Fruit fly (Drosophila melanogaster) whole organism, embryonic: ENCODE data around the gene CG2224.

Source experiments
- ATbp ChIP-seq: fragments of 200-800 bp; sonication (Bioruptor generic); optimal IDR thresholded peaks from 2 replicates; lab custom pipeline; 2017; ENCODE audit warnings: missing biosample characterization, mild to moderate bottlenecking, missing genetic modification characterization, missing genetic modification reagents
- B-H1 ChIP-seq: fragments of 200-800 bp; sonication (Bioruptor generic); IDR thresholded peaks from 3 replicates; pipeline ENCODE4 v1.3.6; 2022; ENCODE audit warnings: missing biosample characterization, missing genetic modification characterization
- CG10267 ChIP-seq: fragments of 200-800 bp; sonication (Bioruptor generic); optimal IDR thresholded peaks from 2 replicates; lab custom pipeline; 2018; ENCODE audit warnings: missing biosample characterization, mild to moderate bottlenecking, missing genetic modification characterization, moderate library complexity
- CG10462 ChIP-seq: fragments of 200-800 bp; sonication (Bioruptor generic); optimal IDR thresholded peaks from 2 replicates; lab custom pipeline; 2016; ENCODE audit warnings: missing biosample characterization, missing genetic modification characterization
- CG12769 ChIP-seq: fragments of 200-800 bp; sonication (Bioruptor generic); optimal IDR thresholded peaks from 2 replicates; lab custom pipeline; 2019; ENCODE audit warnings: missing biosample characterization, mild to moderate bottlenecking, missing genetic modification characterization, moderate library complexity
- CG14667 ChIP-seq: fragments of 200-800 bp; sonication (Bioruptor generic); IDR thresholded peaks from 2 replicates; pipeline ENCODE4 v1.3.6; 2022; ENCODE audit warnings: missing biosample characterization, missing genetic modification characterization
- CG15011 ChIP-seq: fragments of 200-800 bp; sonication (Bioruptor generic); optimal IDR thresholded peaks from 3 replicates; lab custom pipeline; 2018; ENCODE audit warnings: missing biosample characterization, mild to moderate bottlenecking, missing genetic modification characterization
- CG15479 ChIP-seq: fragments of 200-800 bp; sonication (Bioruptor generic); optimal IDR thresholded peaks from 3 replicates; lab custom pipeline; 2019; ENCODE audit warnings: missing biosample characterization, mild to moderate bottlenecking, missing genetic modification characterization, moderate library complexity
- CG17361 ChIP-seq: fragments of 200-800 bp; sonication (Bioruptor generic); IDR thresholded peaks from 3 replicates; pipeline ENCODE4 v1.3.6; 2022; ENCODE audit warnings: missing biosample characterization, missing genetic modification characterization
- CG2120 ChIP-seq: fragments of 200-800 bp; sonication (Bioruptor generic); optimal IDR thresholded peaks from 3 replicates; lab custom pipeline; 2016; ENCODE audit warnings: missing biosample characterization, missing genetic modification characterization
- CG30431 ChIP-seq: fragments of 200-800 bp; sonication (Bioruptor generic); optimal IDR thresholded peaks from 2 replicates; lab custom pipeline; 2017; ENCODE audit warnings: missing biosample characterization, missing genetic modification characterization
- CG31441 ChIP-seq: fragments of 200-800 bp; sonication (Bioruptor generic); IDR thresholded peaks from 2 replicates; pipeline ENCODE4 v1.3.6; 2022; ENCODE audit warnings: missing biosample characterization, missing genetic modification characterization
- CG7839 ChIP-seq: fragments of 200-800 bp; sonication (Bioruptor generic); optimal IDR thresholded peaks from 3 replicates; lab custom pipeline; 2018; ENCODE audit warnings: missing biosample characterization, mild to moderate bottlenecking, missing genetic modification characterization, moderate library complexity
- CG8290 ChIP-seq, 3 experiments: fragments of 200-800 bp; sonication (Bioruptor generic); optimal IDR thresholded peaks; 2 replicates each; lab custom pipeline; 2016 to 2019; ENCODE audit warnings: missing biosample characterization in 3 of 3, missing genetic modification characterization in 3 of 3, mild to moderate bottlenecking in 2 of 3, moderate library complexity in 1 of 3
- CG8388 ChIP-seq: fragments of 200-800 bp; sonication (Bioruptor generic); optimal IDR thresholded peaks from 2 replicates; lab custom pipeline; 2019; ENCODE audit warnings: missing biosample characterization, mild to moderate bottlenecking, missing genetic modification characterization, moderate library complexity
- CoRest ChIP-seq: fragments of 200-800 bp; sonication (Bioruptor generic); optimal IDR thresholded peaks from 3 replicates; lab custom pipeline; 2018; ENCODE audit warnings: missing biosample characterization, mild to moderate bottlenecking, missing genetic modification characterization, moderate library complexity
- Drgx ChIP-seq: fragments of 200-800 bp; sonication (Bioruptor generic); IDR thresholded peaks from 2 replicates; pipeline ENCODE4 v1.3.6; 2022; ENCODE audit warnings: missing biosample characterization, missing genetic modification characterization
- E2f1 ChIP-seq: fragments of 200-800 bp; sonication (Bioruptor generic); IDR thresholded peaks from 2 replicates; pipeline ENCODE4 v1.3.6; 2022; ENCODE audit warnings: missing biosample characterization, missing genetic modification characterization
- Fer1 ChIP-seq: fragments of 200-800 bp; sonication (Bioruptor generic); optimal IDR thresholded peaks from 2 replicates; lab custom pipeline; 2017; ENCODE audit warnings: missing biosample characterization, mild to moderate bottlenecking, missing genetic modification characterization
- HLH3B ChIP-seq: fragments of 200-800 bp; sonication (Bioruptor generic); IDR thresholded peaks from 2 replicates; pipeline ENCODE4 v1.3.6; 2022; ENCODE audit warnings: missing biosample characterization, missing genetic modification characterization
- Hmr ChIP-seq: fragments of 200-800 bp; sonication (Bioruptor generic); optimal IDR thresholded peaks from 3 replicates; lab custom pipeline; 2017; ENCODE audit warnings: mild to moderate bottlenecking, missing biosample characterization, missing genetic modification reagents, missing genetic modification characterization
- NK7.1 ChIP-seq: fragments of 200-800 bp; sonication (Bioruptor generic); optimal IDR thresholded peaks from 3 replicates; lab custom pipeline; 2016; ENCODE audit warnings: missing biosample characterization, missing genetic modification characterization
- Poxn ChIP-seq: fragments of 200-800 bp; sonication (Bioruptor generic); IDR thresholded peaks from 2 replicates; pipeline ENCODE4 v1.3.6; 2022; ENCODE audit warnings: missing biosample characterization, missing genetic modification characterization
- Rfx ChIP-seq: fragments of 200-800 bp; sonication (Bioruptor generic); IDR thresholded peaks from 2 replicates; pipeline ENCODE4 v1.3.6; 2022; ENCODE audit warnings: missing biosample characterization, missing genetic modification characterization
- Sox102F ChIP-seq: fragments of 200-800 bp; sonication (Bioruptor generic); optimal IDR thresholded peaks from 2 replicates; lab custom pipeline; 2018; ENCODE audit warnings: missing biosample characterization, mild to moderate bottlenecking, missing genetic modification characterization, moderate library complexity
- Spps ChIP-seq: fragments of 200-800 bp; sonication (Bioruptor generic); optimal IDR thresholded peaks from 2 replicates; lab custom pipeline; 2018; ENCODE audit warnings: missing biosample characterization, mild to moderate bottlenecking, missing genetic modification characterization
- Xbp1 ChIP-seq: fragments of 200-800 bp; sonication (Bioruptor generic); optimal IDR thresholded peaks from 3 replicates; lab custom pipeline; 2016; ENCODE audit warnings: missing biosample characterization, mild to moderate bottlenecking, missing genetic modification characterization
- Xrp1 ChIP-seq: fragments of 200-800 bp; sonication (Bioruptor generic); IDR thresholded peaks from 2 replicates; pipeline ENCODE4 v1.3.6; 2022; ENCODE audit warnings: missing biosample characterization, missing genetic modification characterization
- ash1 ChIP-seq: fragments of 200-800 bp; sonication (Bioruptor generic); optimal IDR thresholded peaks from 2 replicates; lab custom pipeline; 2018; ENCODE audit warnings: missing biosample characterization, mild to moderate bottlenecking, missing genetic modification characterization
- bsh ChIP-seq, 2 experiments: fragments of 200-800 bp; sonication (Bioruptor generic); optimal IDR thresholded peaks; 2 replicates each; lab custom pipeline; 2017 to 2018; ENCODE audit warnings: mild to moderate bottlenecking in 2 of 2, missing biosample characterization in 2 of 2, missing genetic modification characterization in 2 of 2, moderate library complexity in 1 of 2
- cg ChIP-seq: fragments of 200-800 bp; sonication (Bioruptor generic); optimal IDR thresholded peaks from 3 replicates; lab custom pipeline; 2019; ENCODE audit warnings: missing biosample characterization, mild to moderate bottlenecking, missing genetic modification characterization, moderate library complexity
- hkb ChIP-seq, 2 experiments: fragments of 200-800 bp in 1 of 2; fragments of >200 bp in 1 of 2; sonication (Bioruptor generic) in 1 of 2; IDR thresholded peaks in 1 of 2; optimal IDR thresholded peaks in 1 of 2; 2 replicates each; pipeline versions ENCODE4 v1.3.6 to Lab custom; 2017 to 2022; ENCODE audit warnings: missing biosample characterization in 1 of 2, missing genetic modification characterization in 1 of 2
- jing ChIP-seq: fragments of 200-800 bp; sonication (Bioruptor generic); optimal IDR thresholded peaks from 2 replicates; lab custom pipeline; 2018; ENCODE audit warnings: missing biosample characterization, mild to moderate bottlenecking, missing genetic modification characterization
- lola ChIP-seq, 3 experiments: fragments of >200 bp in 2 of 3; fragments of 200-800 bp in 1 of 3; sonication (Bioruptor generic) in 1 of 3; optimal IDR thresholded peaks; 2 replicates each; lab custom pipeline; 2017 to 2019; ENCODE audit warnings: missing biosample characterization in 3 of 3, missing genetic modification characterization in 3 of 3, mild to moderate bottlenecking in 1 of 3, moderate library complexity in 1 of 3
- nmo ChIP-seq: fragments of 200-800 bp; sonication (Bioruptor generic); optimal IDR thresholded peaks from 2 replicates; lab custom pipeline; 2018; ENCODE audit warnings: missing biosample characterization, mild to moderate bottlenecking, missing genetic modification characterization, moderate library complexity
- nom ChIP-seq: fragments of 200-800 bp; sonication (Bioruptor generic); optimal IDR thresholded peaks from 2 replicates; lab custom pipeline; 2017; ENCODE audit warnings: missing biosample characterization, missing genetic modification characterization, mild to moderate bottlenecking, moderate library complexity, missing genetic modification reagents
- otp ChIP-seq: fragments of 200-800 bp; sonication (Bioruptor generic); IDR thresholded peaks from 3 replicates; pipeline ENCODE4, ENCODE4 v1.3.6; 2022; ENCODE audit warnings: missing biosample characterization, missing genetic modification characterization
- sob ChIP-seq: fragments of 200-800 bp; sonication (Bioruptor generic); IDR thresholded peaks from 2 replicates; pipeline ENCODE4 v1.3.6; 2022; ENCODE audit warnings: missing biosample characterization, missing genetic modification characterization
- unpg ChIP-seq: fragments of 200-800 bp; sonication (Bioruptor generic); optimal IDR thresholded peaks from 3 replicates; lab custom pipeline; 2018; ENCODE audit warnings: missing biosample characterization, mild to moderate bottlenecking, missing genetic modification characterization, moderate library complexity

Gene CG2224

dm6 chr3R:30461608-30462243, 2.6 kb upstream of the CG2224 start (continued):
- TF ChIP-seq Rfx: peak; percentile 46; the same call in 1 of the 2 replicates
- no peak for TF ChIP-seq CG12769 (tag; lab: Kevin White, UChicago)
- peak; percentile 17 for TF ChIP-seq CG8388 (GFP tag; lab: Kevin White, UChicago)
- no peak for TF ChIP-seq ATbp (GFP tag; lab: Kevin White, UChicago)
- peak; percentile 31 for TF ChIP-seq nmo (GFP tag; lab: Kevin White, UChicago)
- peak; percentile 21 for TF ChIP-seq CG15479 (GFP tag; lab: Kevin White, UChicago)
- peak; percentile 4 for TF ChIP-seq Hmr (GFP tag; lab: Kevin White, UChicago)
- TF ChIP-seq cg (GFP tag; lab: Kevin White, UChicago): no peak
- TF ChIP-seq Poxn: no peak
- no peak for TF ChIP-seq jing (GFP tag; lab: Kevin White, UChicago)
- no peak for TF ChIP-seq CG10462 (GFP tag; lab: Kevin White, UChicago)
- TF ChIP-seq NK7.1 (GFP tag; lab: Kevin White, UChicago): no peak
- TF ChIP-seq CG17361 (GFP tag; lab: Robert Waterston, UW): no peak
- no peak for TF ChIP-seq CG14667 (GFP tag; lab: Robert Waterston, UW)
- TF ChIP-seq CG10267 (tag; lab: Kevin White, UChicago): peak; percentile 30
- TF ChIP-seq Fer1 (GFP tag; lab: Kevin White, UChicago): peak; percentile 35
- peak; percentile 15; the same call in 1 of the 3 replicates for TF ChIP-seq B-H1
- peak; percentile 56 for TF ChIP-seq CG31441 (GFP tag; lab: Robert Waterston, UW)
- TF ChIP-seq sob (GFP tag; lab: Robert Waterston, UW): no peak
- TF ChIP-seq CG8290 (GFP tag; optimal IDR thresholded peaks at IDR 0.05; lab: Kevin White, UChicago): no peak
- TF ChIP-seq CG8290 (tag; optimal IDR thresholded peaks at IDR 0.05; lab: Kevin White, UChicago): no peak
- peak; percentile 51; the same call in 1 of the 2 replicates for TF ChIP-seq Drgx (GFP tag; lab: Robert Waterston, UW)
- no peak for TF ChIP-seq ash1 (GFP tag; lab: Kevin White, UChicago)
- peak; percentile 39; the same call in 1 of the 2 replicates for TF ChIP-seq Xrp1
- TF ChIP-seq Xbp1 (GFP tag; lab: Kevin White, UChicago): peak; percentile 19
- peak; percentile 41 for TF ChIP-seq Sox102F (GFP tag; lab: Kevin White, UChicago)
- peak; percentile 1 for TF ChIP-seq CG15011
- peak; percentile 9 for TF ChIP-seq Spps
- 0 out of 3 replicates have a peak, but pooled peaks have one; percentile 34 for TF ChIP-seq otp (GFP tag; lab: Robert Waterston, UW)
- peak in 1 of 2 experiments; percentile 20 for TF ChIP-seq bsh (GFP tag; optimal IDR thresholded peaks at IDR 0.05; lab: Kevin White, UChicago)
- no peak for TF ChIP-seq hkb (optimal IDR thresholded peaks at IDR 0.05; lab: Kevin White, UChicago)
- no peak for TF ChIP-seq hkb (GFP tag; IDR thresholded peaks at IDR 0.05; lab: Robert Waterston, UW)
- peak; percentile 58 for TF ChIP-seq CG7839 (tag; lab: Kevin White, UChicago)
- peak; percentile 23 for TF ChIP-seq CG2120
- TF ChIP-seq lola (GFP tag; optimal IDR thresholded peaks at IDR 0.05; lab: Kevin White, UChicago): peak in 1 of 3 experiments; percentile 31
- peak; percentile 47 for TF ChIP-seq unpg
- peak; percentile 41; the same call in 1 of the 2 replicates for TF ChIP-seq HLH3B (GFP tag; lab: Robert Waterston, UW)
- TF ChIP-seq nom (GFP tag; lab: Kevin White, UChicago): peak; percentile 21
- TF ChIP-seq E2f1 (GFP tag; lab: Robert Waterston, UW): 0 out of 2 replicates have a peak, but pooled peaks have one; percentile 30
- TF ChIP-seq CG30431 (GFP tag; lab: Kevin White, UChicago): no peak
- peak; percentile 41 for TF ChIP-seq CoRest
